Fruit fly (Drosophila melanogaster) whole organism, embryonic: Measurements from ENCODE around the gene CG4629.
A peak's percentile ranks its signal among the peaks of the same experiment; 100 is the strongest.

Source experiments
- Antp ChIP-seq: fragments of 200-800 bp; sonication (Bioruptor generic); optimal IDR thresholded peaks from 3 replicates; lab custom pipeline; 2016; ENCODE audit warnings: missing biosample characterization, missing genetic modification characterization
- BtbVII ChIP-seq: fragments of 200-800 bp; sonication (Bioruptor generic); optimal IDR thresholded peaks from 3 replicates; lab custom pipeline; 2017; ENCODE audit warnings: missing biosample characterization, mild to moderate bottlenecking, missing genetic modification characterization
- CG10267 ChIP-seq: fragments of 200-800 bp; sonication (Bioruptor generic); optimal IDR thresholded peaks from 2 replicates; lab custom pipeline; 2018; ENCODE audit warnings: missing biosample characterization, mild to moderate bottlenecking, missing genetic modification characterization, moderate library complexity
- CG10274 ChIP-seq: fragments of 200-800 bp; sonication (Bioruptor generic); optimal IDR thresholded peaks from 3 replicates; lab custom pipeline; 2017; ENCODE audit warnings: missing biosample characterization, mild to moderate bottlenecking, missing genetic modification characterization
- CG10366 ChIP-seq: fragments of 200-800 bp; sonication (Bioruptor generic); IDR thresholded peaks from 2 replicates; pipeline ENCODE4 v1.3.6; 2022; ENCODE audit warnings: missing biosample characterization, missing genetic modification characterization
- CG10462 ChIP-seq: fragments of 200-800 bp; sonication (Bioruptor generic); optimal IDR thresholded peaks from 2 replicates; lab custom pipeline; 2016; ENCODE audit warnings: missing biosample characterization, missing genetic modification characterization
- CG11085 ChIP-seq: fragments of 200-800 bp; sonication (Bioruptor generic); IDR thresholded peaks from 2 replicates; pipeline ENCODE4 v1.3.6; 2022; ENCODE audit warnings: missing biosample characterization, missing genetic modification characterization
- CG17612 ChIP-seq: fragments of 200-800 bp; sonication (Bioruptor generic); IDR thresholded peaks from 2 replicates; pipeline ENCODE4 v1.3.6; 2022; ENCODE audit warnings: missing biosample characterization, missing genetic modification characterization
- CG2202 ChIP-seq: fragments of 200-800 bp; sonication (Bioruptor generic); optimal IDR thresholded peaks from 2 replicates; lab custom pipeline; 2018; ENCODE audit warnings: missing biosample characterization, mild to moderate bottlenecking, missing genetic modification characterization
- CG31224 ChIP-seq: fragments of 200-800 bp; sonication (Bioruptor generic); IDR thresholded peaks from 2 replicates; pipeline ENCODE4 v1.3.6; 2022; ENCODE audit warnings: missing biosample characterization, missing genetic modification characterization
- CG31388 ChIP-seq: fragments of 200-800 bp; sonication (Bioruptor generic); optimal IDR thresholded peaks from 2 replicates; lab custom pipeline; 2016; ENCODE audit warnings: missing biosample characterization, missing genetic modification characterization
- CG7745 ChIP-seq: fragments of 200-800 bp; sonication (Bioruptor generic); optimal IDR thresholded peaks from 2 replicates; lab custom pipeline; 2018; ENCODE audit warnings: missing biosample characterization, mild to moderate bottlenecking, missing genetic modification characterization, moderate library complexity
- CG7928 ChIP-seq: fragments of 200-800 bp; sonication (Bioruptor generic); optimal IDR thresholded peaks from 2 replicates; lab custom pipeline; 2017; ENCODE audit warnings: missing biosample characterization, mild to moderate bottlenecking, missing genetic modification characterization
- CG7987 ChIP-seq: fragments of 200-800 bp; sonication (Bioruptor generic); optimal IDR thresholded peaks from 2 replicates; lab custom pipeline; 2018; ENCODE audit warnings: missing biosample characterization, mild to moderate bottlenecking, missing genetic modification characterization, moderate library complexity
- CG9727 ChIP-seq: fragments of 200-800 bp; sonication (Bioruptor generic); optimal IDR thresholded peaks from 3 replicates; lab custom pipeline; 2017; ENCODE audit warnings: missing biosample characterization, mild to moderate bottlenecking, missing genetic modification characterization
- Ets97D ChIP-seq: fragments of 200-800 bp; sonication (Bioruptor generic); optimal IDR thresholded peaks from 3 replicates; lab custom pipeline; 2016; ENCODE audit warnings: missing biosample characterization, missing genetic modification characterization
- HHEX ChIP-seq: fragments of 200-800 bp; sonication (Bioruptor generic); optimal IDR thresholded peaks from 3 replicates; lab custom pipeline; 2017; ENCODE audit warnings: missing biosample characterization, mild to moderate bottlenecking, missing genetic modification characterization, missing genetic modification reagents
- HmgD ChIP-seq: fragments of 200-800 bp; sonication (Bioruptor generic); optimal IDR thresholded peaks from 3 replicates; lab custom pipeline; 2016; ENCODE audit warnings: missing biosample characterization, missing genetic modification characterization
- Hr3 ChIP-seq: fragments of 200-800 bp; sonication (Bioruptor generic); optimal IDR thresholded peaks from 3 replicates; lab custom pipeline; 2016; ENCODE audit warnings: missing biosample characterization, missing genetic modification characterization
- Lhr ChIP-seq: fragments of 200-800 bp; sonication (Bioruptor generic); optimal IDR thresholded peaks from 3 replicates; lab custom pipeline; 2017; ENCODE audit warnings: mild to moderate bottlenecking, missing biosample characterization, missing genetic modification reagents, missing genetic modification characterization
- Opbp ChIP-seq: fragments of 200-800 bp; sonication (Bioruptor generic); IDR thresholded peaks from 3 replicates; pipeline ENCODE4 v1.3.6; 2022; ENCODE audit warnings: missing biosample characterization, missing genetic modification characterization; ENCODE audit not compliant: partially characterized antibody
- PHDP ChIP-seq: fragments of 200-800 bp; sonication (Bioruptor generic); optimal IDR thresholded peaks from 3 replicates; lab custom pipeline; 2018; ENCODE audit warnings: missing biosample characterization, mild to moderate bottlenecking, missing genetic modification characterization, moderate library complexity
- Scr ChIP-seq: fragments of 200-800 bp; sonication (Bioruptor generic); IDR thresholded peaks from 2 replicates; pipeline ENCODE4 v1.3.6; 2022; ENCODE audit warnings: missing biosample characterization, missing genetic modification characterization; ENCODE audit not compliant: partially characterized antibody
- ab ChIP-seq: fragments of 200-800 bp; sonication (Bioruptor generic); optimal IDR thresholded peaks from 2 replicates; lab custom pipeline; 2016; ENCODE audit warnings: missing biosample characterization, missing genetic modification characterization
- abd-A ChIP-seq: fragments of 200-800 bp; sonication (Bioruptor generic); optimal IDR thresholded peaks from 3 replicates; lab custom pipeline; 2019; ENCODE audit warnings: missing biosample characterization, mild to moderate bottlenecking, missing genetic modification characterization, moderate library complexity
- amos ChIP-seq: fragments of 200-800 bp; sonication (Bioruptor generic); IDR thresholded peaks from 2 replicates; pipeline ENCODE4 v1.3.6; 2022; ENCODE audit warnings: missing biosample characterization, missing genetic modification characterization; ENCODE audit not compliant: partially characterized antibody
- aop ChIP-seq: fragments of 200-800 bp; sonication (Bioruptor generic); IDR thresholded peaks from 2 replicates; pipeline ENCODE4 v1.3.6; 2022; ENCODE audit warnings: missing biosample characterization, missing genetic modification characterization
- az2 ChIP-seq: fragments of 200-800 bp; sonication (Bioruptor generic); optimal IDR thresholded peaks from 3 replicates; lab custom pipeline; 2016; ENCODE audit warnings: missing biosample characterization, missing genetic modification characterization
- br ChIP-seq: fragments of >200 bp; optimal IDR thresholded peaks from 2 replicates; lab custom pipeline; 2017
- chm ChIP-seq: fragments of 200-800 bp; sonication (Bioruptor generic); IDR thresholded peaks from 2 replicates; pipeline ENCODE4 v1.3.6; 2022; ENCODE audit warnings: missing biosample characterization, missing genetic modification characterization
- cwo ChIP-seq: fragments of 200-800 bp; sonication (Bioruptor generic); optimal IDR thresholded peaks from 3 replicates; lab custom pipeline; 2017; ENCODE audit warnings: missing biosample characterization, missing genetic modification characterization, mild to moderate bottlenecking, moderate library complexity, missing genetic modification reagents
- dpn ChIP-seq, 2 experiments: fragments of 200-800 bp; sonication (Bioruptor generic); optimal IDR thresholded peaks; 3 replicates each; lab custom pipeline; 2016; ENCODE audit warnings: missing biosample characterization in 2 of 2, missing genetic modification characterization in 2 of 2
- fru ChIP-seq: fragments of >200 bp; optimal IDR thresholded peaks from 2 replicates; lab custom pipeline; 2017
- gsb ChIP-seq: fragments of 200-800 bp; sonication (Bioruptor generic); IDR thresholded peaks from 2 replicates; pipeline ENCODE4 v1.3.6; 2022; ENCODE audit warnings: missing biosample characterization, missing genetic modification characterization
- hkb ChIP-seq, 2 experiments: fragments of 200-800 bp in 1 of 2; fragments of >200 bp in 1 of 2; sonication (Bioruptor generic) in 1 of 2; IDR thresholded peaks in 1 of 2; optimal IDR thresholded peaks in 1 of 2; 2 replicates each; pipeline versions ENCODE4 v1.3.6 to Lab custom; 2017 to 2022; ENCODE audit warnings: missing biosample characterization in 1 of 2, missing genetic modification characterization in 1 of 2
- hth ChIP-seq: fragments of >200 bp; optimal IDR thresholded peaks from 2 replicates; lab custom pipeline; 2017; ENCODE audit warnings: inconsistent platforms
- nau ChIP-seq: fragments of 200-800 bp; sonication (Bioruptor generic); optimal IDR thresholded peaks from 3 replicates; lab custom pipeline; 2017; ENCODE audit warnings: missing biosample characterization, mild to moderate bottlenecking, missing genetic modification characterization, missing genetic modification reagents
- onecut ChIP-seq: fragments of 200-800 bp; sonication (Bioruptor generic); IDR thresholded peaks from 2 replicates; pipeline ENCODE4 v1.3.6; 2022; ENCODE audit warnings: missing biosample characterization, missing genetic modification characterization
- p53 ChIP-seq: fragments of 200-800 bp; sonication (Bioruptor generic); optimal IDR thresholded peaks from 2 replicates; lab custom pipeline; 2016; ENCODE audit warnings: missing biosample characterization, missing genetic modification characterization
- pnt ChIP-seq: fragments of 200-800 bp; sonication (Bioruptor generic); optimal IDR thresholded peaks from 3 replicates; lab custom pipeline; 2016; ENCODE audit warnings: missing biosample characterization, missing genetic modification characterization
- prd ChIP-seq, 3 experiments: fragments of >200 bp in 2 of 3; fragments of 200-800 bp in 1 of 3; sonication (Bioruptor generic) in 1 of 3; optimal IDR thresholded peaks in 2 of 3; IDR thresholded peaks in 1 of 3; 2 replicates in 2 of 3; 3 replicates in 1 of 3; pipeline versions ENCODE4 v1.3.6 to Lab custom; 2017 to 2022; ENCODE audit warnings: missing biosample characterization in 1 of 3, missing genetic modification characterization in 1 of 3
- pzg ChIP-seq: fragments of 200-800 bp; sonication (Bioruptor generic); optimal IDR thresholded peaks from 3 replicates; lab custom pipeline; 2018; ENCODE audit warnings: missing biosample characterization, mild to moderate bottlenecking, missing genetic modification characterization, moderate library complexity
- repo ChIP-seq: fragments of 200-800 bp; sonication (Bioruptor generic); optimal IDR thresholded peaks from 2 replicates; lab custom pipeline; 2016; ENCODE audit warnings: missing biosample characterization, missing genetic modification characterization
- sens ChIP-seq: fragments of 200-800 bp; sonication (Bioruptor generic); peaks from one replicate; lab custom pipeline; 2016; ENCODE audit warnings: missing biosample characterization, missing genetic modification characterization
- shn ChIP-seq: fragments of 200-800 bp; sonication (Bioruptor generic); optimal IDR thresholded peaks from 3 replicates; lab custom pipeline; 2016; ENCODE audit warnings: missing biosample characterization, missing genetic modification characterization
- slbo ChIP-seq: fragments of 200-800 bp; sonication (Bioruptor generic); IDR thresholded peaks from 2 replicates; pipeline ENCODE4 v1.3.6; 2022; ENCODE audit warnings: missing biosample characterization, missing genetic modification characterization
- tio ChIP-seq: fragments of 200-800 bp; sonication (Bioruptor generic); optimal IDR thresholded peaks from 2 replicates; lab custom pipeline; 2017; ENCODE audit warnings: missing biosample characterization, missing genetic modification characterization, inconsistent platforms
- tna ChIP-seq: fragments of 200-800 bp; sonication (Bioruptor generic); IDR thresholded peaks from 2 replicates; pipeline ENCODE4 v1.3.6; 2022; ENCODE audit warnings: missing biosample characterization, missing genetic modification characterization; ENCODE audit not compliant: partially characterized antibody
- trh ChIP-seq: fragments of 200-800 bp; sonication (Bioruptor generic); optimal IDR thresholded peaks from 2 replicates; lab custom pipeline; 2016; ENCODE audit warnings: missing biosample characterization, missing genetic modification characterization
- zfh2 ChIP-seq: fragments of 200-800 bp; sonication (Bioruptor generic); optimal IDR thresholded peaks from 2 replicates; lab custom pipeline; 2016; ENCODE audit warnings: missing biosample characterization, missing genetic modification characterization

The CG4629 gene

dm6 chr2L:1074180-1074864 lies 28.0 kb downstream of the CG4629 start (continued):
- TF ChIP-seq slbo (GFP tag; lab: Robert Waterston, UW): peak; percentile 66
- no peak for TF ChIP-seq Scr (GFP tag; lab: Robert Waterston, UW)
- peak; percentile 83 for TF ChIP-seq chm (GFP tag; lab: Robert Waterston, UW)
- peak; percentile 45 for TF ChIP-seq shn (GFP tag; lab: Kevin White, UChicago)
- TF ChIP-seq Lhr: peak; percentile 57
- TF ChIP-seq gsb (GFP tag; lab: Robert Waterston, UW): peak; percentile 35; the same call in 1 of the 2 replicates
- TF ChIP-seq ab (GFP tag; lab: Kevin White, UChicago): peak; percentile 41
- peak; percentile 74 for TF ChIP-seq nau (GFP tag; lab: Kevin White, UChicago)
- no peak for TF ChIP-seq br
- TF ChIP-seq CG7745: peak; percentile 57
- peak; percentile 53; the same call in 1 of the 2 replicates for TF ChIP-seq CG31224
- peak; percentile 21 for TF ChIP-seq Ets97D (GFP tag; lab: Kevin White, UChicago)
- TF ChIP-seq hth (lab: Kevin White, UChicago): no peak
- no peak for TF ChIP-seq pzg (GFP tag; lab: Kevin White, UChicago)
- peak; percentile 59 for TF ChIP-seq cwo (GFP tag; lab: Kevin White, UChicago)
- TF ChIP-seq sens: peak; percentile 98
- TF ChIP-seq aop: peak; percentile 41; the same call in 1 of the 2 replicates
- TF ChIP-seq amos: no peak
- no peak for TF ChIP-seq fru (lab: Kevin White, UChicago)
- no peak for TF ChIP-seq Opbp (GFP tag; lab: Robert Waterston, UW)
- TF ChIP-seq hkb (optimal IDR thresholded peaks at IDR 0.05; lab: Kevin White, UChicago): no peak
- peak; percentile 82 for TF ChIP-seq hkb (GFP tag; IDR thresholded peaks at IDR 0.05; lab: Robert Waterston, UW)
- no peak for TF ChIP-seq CG7928
- peak; percentile 82 for TF ChIP-seq CG10267 (tag; lab: Kevin White, UChicago)
- peak; percentile 80 for TF ChIP-seq az2 (GFP tag; lab: Kevin White, UChicago)
- peak; percentile 78 for TF ChIP-seq HHEX (GFP tag; lab: Kevin White, UChicago)
- no peak for TF ChIP-seq prd (optimal IDR thresholded peaks at IDR 0.05; lab: Kevin White, UChicago)
- peak; percentile 85 for TF ChIP-seq prd (GFP tag; IDR thresholded peaks at IDR 0.05; lab: Robert Waterston, UW)
- no peak for TF ChIP-seq CG31388 (GFP tag; lab: Kevin White, UChicago)
- TF ChIP-seq Hr3 (GFP tag; lab: Kevin White, UChicago): peak; percentile 71
- TF ChIP-seq pnt (GFP tag; lab: Kevin White, UChicago): peak; percentile 67
- peak; percentile 78 for TF ChIP-seq CG2202 (tag; lab: Kevin White, UChicago)
- TF ChIP-seq CG17612 (GFP tag; lab: Robert Waterston, UW): no peak
- TF ChIP-seq PHDP (tag; lab: Kevin White, UChicago): peak; percentile 89
- TF ChIP-seq CG9727 (GFP tag; lab: Kevin White, UChicago): peak; percentile 80
- peak; percentile 69 for TF ChIP-seq p53 (GFP tag; lab: Kevin White, UChicago)
- TF ChIP-seq onecut: peak; percentile 66
- TF ChIP-seq repo (GFP tag; lab: Kevin White, UChicago): peak; percentile 34
- peak; percentile 66 for TF ChIP-seq Antp
- TF ChIP-seq CG11085 (GFP tag; lab: Robert Waterston, UW): no peak
- TF ChIP-seq BtbVII (GFP tag; lab: Kevin White, UChicago): peak; percentile 61
- TF ChIP-seq dpn (GFP tag; optimal IDR thresholded peaks at IDR 0.05; lab: Kevin White, UChicago): peak; percentile 69 to 78
- TF ChIP-seq CG10274: peak; percentile 31
- TF ChIP-seq tio (GFP tag; lab: Kevin White, UChicago): no peak
- TF ChIP-seq CG10366 (GFP tag; lab: Robert Waterston, UW): peak; percentile 61
- peak; percentile 58 for TF ChIP-seq abd-A
- no peak for TF ChIP-seq HmgD (GFP tag; lab: Kevin White, UChicago)
- TF ChIP-seq tna (GFP tag; lab: Robert Waterston, UW): no peak
- TF ChIP-seq CG7987 (GFP tag; lab: Kevin White, UChicago): peak; percentile 36
- peak; percentile 62 for TF ChIP-seq trh (GFP tag; lab: Kevin White, UChicago)
- TF ChIP-seq CG10462 (GFP tag; lab: Kevin White, UChicago): peak; percentile 78
- TF ChIP-seq zfh2: peak; percentile 6
